Fruit fly (Drosophila melanogaster): ENCODE data around the gene ACXA.

Gene ACXA

dm6 chr2L:12920791-12921190 is at the start of gene ACXA:
Gene ACXA, plus strand, starts transcription at chr2L:12921091.
- TF ChIP-seq CG8478 (optimal IDR thresholded peaks at IDR 0.05) (no peak), usp (GFP tag; optimal IDR thresholded peaks at IDR 0.05) (no peak), Dll (optimal IDR thresholded peaks at IDR 0.05) (no peak), EcR (GFP tag; optimal IDR thresholded peaks at IDR 0.05) (no peak), psq (optimal IDR thresholded peaks at IDR 0.05) (no peak), pan (optimal IDR thresholded peaks at IDR 0.05) (no peak)

dm6 chr2L:12880429-12880828 is 40.5 kb upstream of the ACXA start:
- no peak for TF ChIP-seq pan (optimal IDR thresholded peaks at IDR 0.05)
- no peak for TF ChIP-seq usp (GFP tag; optimal IDR thresholded peaks at IDR 0.05)
- no peak for TF ChIP-seq Dll (optimal IDR thresholded peaks at IDR 0.05)
- no peak for TF ChIP-seq psq (optimal IDR thresholded peaks at IDR 0.05)
- no peak for TF ChIP-seq EcR (GFP tag; optimal IDR thresholded peaks at IDR 0.05)
- no peak for TF ChIP-seq CG8478 (optimal IDR thresholded peaks at IDR 0.05)

dm6 chr2L:12891651-12892050 is 29.2 kb upstream of the ACXA start:
- no peak for TF ChIP-seq pan (optimal IDR thresholded peaks at IDR 0.05)
- no peak for TF ChIP-seq EcR (GFP tag; optimal IDR thresholded peaks at IDR 0.05)
- no peak for TF ChIP-seq Dll (optimal IDR thresholded peaks at IDR 0.05)
- no peak for TF ChIP-seq CG8478 (optimal IDR thresholded peaks at IDR 0.05)
- no peak for TF ChIP-seq usp (GFP tag; optimal IDR thresholded peaks at IDR 0.05)
- TF ChIP-seq psq (optimal IDR thresholded peaks at IDR 0.05): no peak

- TF ChIP-seq usp (GFP tag; optimal IDR thresholded peaks at IDR 0.05) (no peak), Dll (optimal IDR thresholded peaks at IDR 0.05) (no peak)
Measured at dm6 chr2L:12912230-12912629, 8.7 kb upstream of the ACXA start, which contains the start of gene ACXC. Gene ACXC, plus strand, starts transcription at chr2L:12912530.

dm6 chr2L:12916514-12916913 is 4.4 kb upstream of the ACXA start, which contains the start of gene ACXB:
Gene ACXB, plus strand, starts transcription at chr2L:12916814.
- TF ChIP-seq EcR (GFP tag; optimal IDR thresholded peaks at IDR 0.05) (no peak), CG8478 (optimal IDR thresholded peaks at IDR 0.05) (no peak), psq (optimal IDR thresholded peaks at IDR 0.05) (no peak), usp (GFP tag; optimal IDR thresholded peaks at IDR 0.05) (no peak), Dll (optimal IDR thresholded peaks at IDR 0.05) (no peak), pan (optimal IDR thresholded peaks at IDR 0.05) (no peak)

- no peak for TF ChIP-seq usp (GFP tag; optimal IDR thresholded peaks at IDR 0.05)
- TF ChIP-seq pan (optimal IDR thresholded peaks at IDR 0.05): no peak
- TF ChIP-seq Dll (optimal IDR thresholded peaks at IDR 0.05): no peak
- TF ChIP-seq EcR (GFP tag; optimal IDR thresholded peaks at IDR 0.05): no peak
- TF ChIP-seq CG8478 (optimal IDR thresholded peaks at IDR 0.05): no peak
- TF ChIP-seq psq (optimal IDR thresholded peaks at IDR 0.05): no peak
Measured at dm6 chr2L:12925311-12925710, 4.4 kb downstream of the ACXA start, which contains the start of gene ACXE. Gene ACXE, plus strand, starts transcription at chr2L:12925611.

dm6 chr2L:12932996-12933395 is 12.1 kb downstream of the ACXA start:
- no peak for TF ChIP-seq Dll (optimal IDR thresholded peaks at IDR 0.05)
- no peak for TF ChIP-seq CG8478 (optimal IDR thresholded peaks at IDR 0.05)
- no peak for TF ChIP-seq pan (optimal IDR thresholded peaks at IDR 0.05)
- TF ChIP-seq usp (GFP tag; optimal IDR thresholded peaks at IDR 0.05): no peak

dm6 chr2L:12950682-12951081 is 29.8 kb downstream of the ACXA start:
- TF ChIP-seq Dll (optimal IDR thresholded peaks at IDR 0.05) (no peak), EcR (GFP tag; optimal IDR thresholded peaks at IDR 0.05) (no peak), psq (optimal IDR thresholded peaks at IDR 0.05) (no peak), usp (GFP tag; optimal IDR thresholded peaks at IDR 0.05) (no peak)

dm6 chr2L:12966290-12966689 is 45.4 kb downstream of the ACXA start, which contains the start of gene CG16800:
Gene CG16800, plus strand, starts transcription at chr2L:12966590.
- TF ChIP-seq CG8478 (optimal IDR thresholded peaks at IDR 0.05) (no peak), pan (optimal IDR thresholded peaks at IDR 0.05) (no peak), usp (GFP tag; optimal IDR thresholded peaks at IDR 0.05) (no peak), Dll (optimal IDR thresholded peaks at IDR 0.05) (no peak), psq (optimal IDR thresholded peaks at IDR 0.05) (no peak), EcR (GFP tag; optimal IDR thresholded peaks at IDR 0.05) (no peak)

dm6 chr2L:12969569-12969968 is 48.7 kb downstream of the ACXA start:
- TF ChIP-seq Dll (optimal IDR thresholded peaks at IDR 0.05) (no peak), usp (GFP tag; optimal IDR thresholded peaks at IDR 0.05) (no peak), CG8478 (optimal IDR thresholded peaks at IDR 0.05) (no peak), pan (optimal IDR thresholded peaks at IDR 0.05) (no peak), EcR (GFP tag; optimal IDR thresholded peaks at IDR 0.05) (no peak), psq (optimal IDR thresholded peaks at IDR 0.05) (no peak)

dm6 chr2L:12974045-12974539 is 53.2 kb downstream of the ACXA start, which contains the start of gene Vha68-2:
Gene Vha68-2, plus strand, starts transcription at chr2L:12974322.
- TF ChIP-seq psq (optimal IDR thresholded peaks at IDR 0.05) (no peak), EcR (GFP tag; optimal IDR thresholded peaks at IDR 0.05) (no peak), CG8478 (optimal IDR thresholded peaks at IDR 0.05) (no peak), usp (GFP tag; optimal IDR thresholded peaks at IDR 0.05) (no peak), pan (optimal IDR thresholded peaks at IDR 0.05) (no peak), Dll (optimal IDR thresholded peaks at IDR 0.05) (no peak)

dm6 chr2L:12974562-12975366 is 53.9 kb downstream of the ACXA start:
- TF ChIP-seq EcR (GFP tag; optimal IDR thresholded peaks at IDR 0.05): no peak
- TF ChIP-seq Dll (optimal IDR thresholded peaks at IDR 0.05): peak; percentile 34
